Worm (Caenorhabditis elegans) whole organism, L1 larva: ENCODE data around the gene R02C2.1.
A peak's percentile ranks its signal among the peaks of the same experiment; 100 is the strongest.

Experiments used
- C04F5.9 ChIP-seq: sonication (generic microtip); optimal IDR thresholded peaks from 2 replicates; lab custom pipeline; 2016; ENCODE audit warnings: missing genetic modification characterization, missing compliant biosample characterization
- C16A3.4 ChIP-seq: fragments of 150-350 bp; optimal IDR thresholded peaks from 2 replicates; lab custom pipeline; 2014; ENCODE audit warnings: missing biosample characterization, missing genetic modification characterization
- ama-1 ChIP-seq: fragments of 150-350 bp; optimal IDR thresholded peaks from 2 replicates; lab custom pipeline; 2014
- blmp-1 ChIP-seq: fragments of 150-350 bp; optimal IDR thresholded peaks from 2 replicates; lab custom pipeline; 2014; ENCODE audit warnings: missing biosample characterization, missing genetic modification characterization
- ceh-8 ChIP-seq: fragments of 200-800 bp; sonication (Bioruptor generic); optimal IDR thresholded peaks from 2 replicates; lab custom pipeline; 2018; ENCODE audit warnings: mild to moderate bottlenecking, missing genetic modification characterization, moderate library complexity, missing compliant biosample characterization
- ceh-90 ChIP-seq: sonication (generic microtip); optimal IDR thresholded peaks from 2 replicates; lab custom pipeline; 2016; ENCODE audit warnings: missing genetic modification characterization, missing compliant biosample characterization
- ces-1 ChIP-seq: fragments of 150-350 bp; optimal IDR thresholded peaks from 2 replicates; lab custom pipeline; 2014; ENCODE audit warnings: missing biosample characterization, missing genetic modification reagents, missing genetic modification characterization
- dsc-1 ChIP-seq: sonication (generic microtip); optimal IDR thresholded peaks from 2 replicates; lab custom pipeline; 2016; ENCODE audit warnings: mild to moderate bottlenecking, missing genetic modification characterization, missing compliant biosample characterization
- efl-1 ChIP-seq, 4 experiments: fragments of 150-350 bp; optimal IDR thresholded peaks in 3 of 4; peaks in 1 of 4; 1 replicate in 1 of 4; 2 replicates in 3 of 4; lab custom pipeline; 2014; ENCODE audit warnings: missing biosample characterization in 2 of 4, missing genetic modification characterization in 2 of 4, missing genetic modification reagents in 2 of 4
- ets-5 ChIP-seq: fragments of 200-800 bp; sonication (Bioruptor generic); IDR thresholded peaks from 2 replicates; pipeline ENCODE4 v1.3.6; 2022; ENCODE audit warnings: missing genetic modification characterization, missing compliant biosample characterization
- fkh-10 ChIP-seq: sonication (generic microtip); optimal IDR thresholded peaks from 2 replicates; lab custom pipeline; 2017; ENCODE audit warnings: missing biosample characterization, missing genetic modification reagents, missing genetic modification characterization
- hlh-4 ChIP-seq: sonication (generic microtip); optimal IDR thresholded peaks from 2 replicates; lab custom pipeline; 2016; ENCODE audit warnings: mild to moderate bottlenecking, missing genetic modification characterization, missing compliant biosample characterization
- isw-1 ChIP-seq: fragments of 200-800 bp; sonication (Bioruptor generic); IDR thresholded peaks from 2 replicates; pipeline ENCODE4 v1.3.6; 2022; ENCODE audit warnings: missing genetic modification characterization, missing compliant biosample characterization
- lir-3 ChIP-seq: sonication (generic microtip); optimal IDR thresholded peaks from 2 replicates; lab custom pipeline; 2016; ENCODE audit warnings: mild to moderate bottlenecking, missing genetic modification characterization, moderate library complexity, missing compliant biosample characterization; ENCODE audit not compliant: poor library complexity
- nhr-20 ChIP-seq: sonication (generic microtip); optimal IDR thresholded peaks from 2 replicates; lab custom pipeline; 2016; ENCODE audit warnings: mild to moderate bottlenecking, missing genetic modification characterization, missing compliant biosample characterization
- nhr-237 ChIP-seq: fragments of 150-350 bp; optimal IDR thresholded peaks from 2 replicates; lab custom pipeline; 2014; ENCODE audit warnings: missing biosample characterization, missing genetic modification characterization
- nhr-71 ChIP-seq: sonication (generic microtip); optimal IDR thresholded peaks from 2 replicates; lab custom pipeline; 2016; ENCODE audit warnings: mild to moderate bottlenecking, missing genetic modification characterization, moderate library complexity, missing compliant biosample characterization
- nhr-77 ChIP-seq: fragments of 150-350 bp; optimal IDR thresholded peaks from 2 replicates; lab custom pipeline; 2014; ENCODE audit warnings: missing biosample characterization, missing genetic modification characterization
- nhr-85 ChIP-seq: sonication (generic microtip); peaks from one replicate; lab custom pipeline; 2016; ENCODE audit warnings: missing genetic modification characterization, inconsistent platforms, missing compliant biosample characterization
- nhr-90 ChIP-seq: sonication (generic microtip); optimal IDR thresholded peaks from 2 replicates; lab custom pipeline; 2016; ENCODE audit warnings: mild to moderate bottlenecking, missing genetic modification characterization, missing compliant biosample characterization; ENCODE audit not compliant: poor library complexity
- pag-3 ChIP-seq: sonication (generic microtip); optimal IDR thresholded peaks from 2 replicates; lab custom pipeline; 2017; ENCODE audit warnings: missing genetic modification characterization, mild to moderate bottlenecking, missing compliant biosample characterization, antibody characterized with exemption, borderline replicate concordance; ENCODE audit not compliant: insufficient read depth
- pax-3 ChIP-seq: fragments of 200-800 bp; sonication (Bioruptor generic); optimal IDR thresholded peaks from 2 replicates; lab custom pipeline; 2018; ENCODE audit warnings: mild to moderate bottlenecking, missing genetic modification characterization, moderate library complexity, missing compliant biosample characterization
- rnt-1 ChIP-seq: sonication (generic microtip); optimal IDR thresholded peaks from 2 replicates; lab custom pipeline; 2016; ENCODE audit warnings: mild to moderate bottlenecking, missing genetic modification characterization, moderate library complexity, missing compliant biosample characterization
- skn-1 ChIP-seq: fragments of 150-350 bp; optimal IDR thresholded peaks from 2 replicates; lab custom pipeline; 2014; ENCODE audit warnings: missing biosample characterization, missing genetic modification characterization
- sup-37 ChIP-seq: fragments of 200-800 bp; sonication (Bioruptor generic); optimal IDR thresholded peaks from 2 replicates; lab custom pipeline; 2018; ENCODE audit warnings: mild to moderate bottlenecking, missing genetic modification characterization, missing compliant biosample characterization
- tbx-2 ChIP-seq: sonication (generic microtip); optimal IDR thresholded peaks from 2 replicates; lab custom pipeline; 2016; ENCODE audit warnings: missing genetic modification characterization, missing compliant biosample characterization
- unc-86 ChIP-seq: sonication (generic microtip); optimal IDR thresholded peaks from 2 replicates; lab custom pipeline; 2016; ENCODE audit warnings: missing genetic modification characterization, missing compliant biosample characterization
- unc-98 ChIP-seq: fragments of 200-800 bp; sonication (Bioruptor generic); IDR thresholded peaks from 2 replicates; pipeline ENCODE4 v1.3.6; 2022; ENCODE audit warnings: missing genetic modification characterization, missing compliant biosample characterization
- vab-15 ChIP-seq: sonication (generic microtip); optimal IDR thresholded peaks from 2 replicates; lab custom pipeline; 2017; ENCODE audit warnings: missing genotype, mild to moderate bottlenecking, missing genetic modification characterization, missing compliant biosample characterization
- zag-1 ChIP-seq: fragments of 150-350 bp; optimal IDR thresholded peaks from 2 replicates; lab custom pipeline; 2014; ENCODE audit warnings: missing biosample characterization, missing genetic modification characterization
- zip-4 ChIP-seq: fragments of 200-800 bp; sonication (Bioruptor generic); optimal IDR thresholded peaks from 2 replicates; lab custom pipeline; 2018; ENCODE audit warnings: mild to moderate bottlenecking, missing genetic modification characterization, moderate library complexity, missing compliant biosample characterization
- ztf-11 ChIP-seq, 2 experiments: sonication (generic microtip); optimal IDR thresholded peaks; 2 replicates each; lab custom pipeline; 2016 to 2017; ENCODE audit warnings: missing genetic modification characterization in 2 of 2, missing biosample characterization in 1 of 2, missing compliant biosample characterization in 1 of 2

Gene R02C2.1

ce11 chrV:258730-259129 is 20.7 kb upstream of the R02C2.1 start, which contains the start of gene nhr-204:
Gene nhr-204 (minus strand): TSS chrV:258830.
- TF ChIP-seq vab-15 (tag; lab: Kevin White, UChicago) = no peak
- no peak for TF ChIP-seq dsc-1
- TF ChIP-seq pax-3 (tag; lab: Kevin White, UChicago) = no peak
- TF ChIP-seq pag-3 = no peak
- TF ChIP-seq hlh-4 = no peak
- TF ChIP-seq fkh-10 (GFP tag; lab: Kevin White, UChicago) = no peak
- TF ChIP-seq C16A3.4 = no peak
- TF ChIP-seq tbx-2 (tag; lab: Kevin White, UChicago) = no peak
- TF ChIP-seq blmp-1 = no peak
- TF ChIP-seq nhr-71 (tag; lab: Kevin White, UChicago) = no peak
- no peak for TF ChIP-seq nhr-20
- TF ChIP-seq ceh-8 = no peak
- TF ChIP-seq nhr-237 = no peak
- TF ChIP-seq nhr-77 (tag; lab: Kevin White, UChicago) = no peak
- no peak for TF ChIP-seq skn-1 (tag; lab: Kevin White, UChicago)

ce11 chrV:254591-254990 is 16.6 kb upstream of the R02C2.1 start, which contains the start of gene str-121:
Gene str-121 (minus strand): TSS chrV:254691.
- TF ChIP-seq efl-1 (optimal IDR thresholded peaks at IDR 0.05; lab: Kevin White, UChicago) (no peak), efl-1 (GFP tag; optimal IDR thresholded peaks at IDR 0.05 in 1 of 2; lab: Kevin White, UChicago) (peak in 1 of 2 experiments; percentile 54), ama-1 (no peak)

DNA sequence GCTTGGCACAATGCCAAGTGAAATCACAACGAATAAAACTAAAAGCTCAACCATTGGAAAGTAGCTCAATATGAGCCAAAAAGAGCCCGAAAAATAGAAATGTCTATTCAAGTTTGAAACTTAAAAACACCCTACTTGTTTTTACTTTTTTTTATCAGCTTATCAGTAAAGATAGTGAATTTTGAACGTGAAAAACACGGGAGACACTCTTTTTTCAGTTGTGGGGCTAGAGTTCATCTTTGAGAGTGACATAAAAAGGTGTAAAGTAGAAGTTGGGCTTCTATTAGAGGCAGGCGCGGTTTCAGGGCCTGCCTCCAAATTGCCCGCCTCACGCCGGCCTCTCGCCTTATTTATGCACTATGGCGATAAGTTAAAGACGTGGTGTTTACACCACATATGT is 13.7 kb upstream of the R02C2.1 start, which contains the start of gene oac-39:
TSS of gene oac-39 (minus strand) at position 101 of the 400 bp plus-strand sequence.
- no peak for TF ChIP-seq unc-98
- no peak for TF ChIP-seq ceh-90
- no peak for TF ChIP-seq ets-5
- TF ChIP-seq C04F5.9 (tag; lab: Kevin White, UChicago) = no peak
- no peak for TF ChIP-seq isw-1 (GFP tag; lab: Robert Waterston, UW)
- no peak for TF ChIP-seq tbx-2 (tag; lab: Kevin White, UChicago)
- no peak for TF ChIP-seq sup-37 (GFP tag; lab: Kevin White, UChicago)

- TF ChIP-seq lir-3 (tag; lab: Kevin White, UChicago) (no peak), nhr-85 (tag; lab: Kevin White, UChicago) (no peak), pag-3 (no peak), unc-98 (no peak), ztf-11 (tag; optimal IDR thresholded peaks at IDR 0.05; lab: Kevin White, UChicago) (no peak), zip-4 (GFP tag; lab: Kevin White, UChicago) (no peak), fkh-10 (GFP tag; lab: Kevin White, UChicago) (no peak), nhr-90 (tag; lab: Kevin White, UChicago) (no peak), ces-1 (GFP tag; lab: Kevin White, UChicago) (no peak)
These were observed 10.6 kb upstream of the R02C2.1 start for ce11 chrV:248636-249035.

- TF ChIP-seq rnt-1 (tag; lab: Kevin White, UChicago) = no peak
- TF ChIP-seq efl-1 (optimal IDR thresholded peaks at IDR 0.05; lab: Kevin White, UChicago) = no peak
- TF ChIP-seq efl-1 (GFP tag; optimal IDR thresholded peaks at IDR 0.05 in 1 of 2; lab: Kevin White, UChicago) = peak in 1 of 2 experiments; percentile 76
- no peak for TF ChIP-seq zag-1 (tag; lab: Kevin White, UChicago)
- no peak for TF ChIP-seq unc-86
These were observed 9.6 kb upstream of the R02C2.1 start for ce11 chrV:247576-247975.

- no peak for TF ChIP-seq unc-86
These were observed 8.1 kb upstream of the R02C2.1 start, which contains the start of gene kin-34 for ce11 chrV:246097-246496. Gene kin-34 (minus strand): TSS chrV:246197.
